Worm (Caenorhabditis elegans) whole organism, L1 larva: ENCODE measurements around the gene F54D5.9.

Experiments
- Y116A8C.19 ChIP-seq: sonication (generic microtip); optimal IDR thresholded peaks from 2 replicates; lab custom pipeline; 2016; ENCODE audit warnings: missing compliant biosample characterization, missing genetic modification characterization, borderline replicate concordance
- ces-1 ChIP-seq: fragments of 150-350 bp; optimal IDR thresholded peaks from 2 replicates; lab custom pipeline; 2014; ENCODE audit warnings: missing biosample characterization, missing genetic modification reagents, missing genetic modification characterization
- nhr-11 ChIP-seq: fragments of 150-350 bp; optimal IDR thresholded peaks from 2 replicates; lab custom pipeline; 2014; ENCODE audit warnings: missing biosample characterization, missing genetic modification characterization
- nhr-237 ChIP-seq: fragments of 150-350 bp; optimal IDR thresholded peaks from 2 replicates; lab custom pipeline; 2014; ENCODE audit warnings: missing biosample characterization, missing genetic modification characterization
- nhr-76 ChIP-seq: sonication (generic microtip); optimal IDR thresholded peaks from 2 replicates; lab custom pipeline; 2017; ENCODE audit warnings: missing biosample characterization, missing genetic modification characterization
- nhr-77 ChIP-seq: fragments of 150-350 bp; optimal IDR thresholded peaks from 2 replicates; lab custom pipeline; 2014; ENCODE audit warnings: missing biosample characterization, missing genetic modification characterization
- pqm-1 ChIP-seq: sonication (generic microtip); optimal IDR thresholded peaks from 3 replicates; lab custom pipeline; 2017; ENCODE audit warnings: missing biosample characterization, missing genetic modification characterization
- snpc-4 ChIP-seq: fragments of 150-350 bp; optimal IDR thresholded peaks from 2 replicates; lab custom pipeline; 2014; ENCODE audit warnings: missing biosample characterization, missing genetic modification characterization
- unc-130 ChIP-seq: fragments of 150-350 bp; optimal IDR thresholded peaks from 2 replicates; lab custom pipeline; 2017; ENCODE audit warnings: missing biosample characterization, missing genetic modification characterization, inconsistent platforms

DNA sequence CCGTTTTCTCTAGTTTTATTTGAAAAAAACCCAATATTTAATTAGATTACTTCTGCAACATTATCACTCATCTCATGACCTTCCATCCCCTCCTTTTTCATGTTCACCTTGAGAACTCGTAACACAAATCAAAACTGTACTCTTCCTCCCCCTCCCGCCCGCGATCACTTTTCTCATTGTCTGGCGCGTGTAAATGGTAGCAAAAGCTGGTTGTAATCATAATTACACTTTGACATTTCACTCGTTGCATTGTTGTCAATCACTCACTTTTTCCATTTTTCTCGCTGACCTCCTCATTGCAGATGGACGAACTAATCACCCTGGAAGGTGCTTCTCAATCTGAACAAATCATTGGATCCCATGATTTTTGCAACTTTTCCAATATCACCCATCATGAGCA is 34.3 kb downstream of the F54D5.9 start, which contains the start of gene npr-41:
- TF ChIP-seq nhr-11, result no peak
- TF ChIP-seq Y116A8C.19 (tag; lab: Kevin White, UChicago), result no peak
- TF ChIP-seq snpc-4, result no peak
- TF ChIP-seq pqm-1 (tag; lab: Kevin White, UChicago), result no peak
- no peak for TF ChIP-seq ces-1 (GFP tag; lab: Kevin White, UChicago)
- TF ChIP-seq unc-130 (tag; lab: Kevin White, UChicago), result no peak
- no peak for TF ChIP-seq nhr-237
- no peak for TF ChIP-seq nhr-77 (tag; lab: Kevin White, UChicago)
- TF ChIP-seq nhr-76 (tag; lab: Kevin White, UChicago), result no peak
